Fruit fly (Drosophila melanogaster): ENCODE data around the gene Flo2.

- TF ChIP-seq Clk (GFP tag; optimal IDR thresholded peaks at IDR 0.05) = no peak
- TF ChIP-seq CG11617 (GFP tag; optimal IDR thresholded peaks at IDR 0.05) = no peak
- TF ChIP-seq CG14711 (tag; optimal IDR thresholded peaks at IDR 0.05) = no peak
Measured at dm6 chrX:14868414-14868813, 29.2 kb downstream of the Flo2 start.

Measured in whole organism, adult.